Fruit fly (Drosophila melanogaster): ENCODE data around the gene CG10949.

- TF ChIP-seq Hr38 (GFP tag; optimal IDR thresholded peaks at IDR 0.05) (no peak), pdm3 (GFP tag; optimal IDR thresholded peaks at IDR 0.05) (no peak), fd59A (GFP tag; optimal IDR thresholded peaks at IDR 0.05) (no peak), CG4318 (GFP tag; optimal IDR thresholded peaks at IDR 0.05) (no peak)
These were observed 11.7 kb upstream of the CG10949 start for dm6 chr2L:20428382-20428755.

All from whole organism, prepupa.